Worm (Caenorhabditis elegans): ENCODE data around the gene scvp-1.

The scvp-1 gene

ce11 chrV:10953471-10954155, 22.5 kb upstream of the scvp-1 start (continued):
- no peak for TF ChIP-seq D2030.7 (GFP tag; IDR thresholded peaks at IDR 0.05)
- no peak for TF ChIP-seq dpl-1 (GFP tag; optimal IDR thresholded peaks at IDR 0.05)
- TF ChIP-seq repo-1 (tag; optimal IDR thresholded peaks at IDR 0.05), result peak; percentile 91
- no peak for TF ChIP-seq rec-8 (tag; optimal IDR thresholded peaks at IDR 0.05)
- TF ChIP-seq madf-10 (tag; optimal IDR thresholded peaks at IDR 0.05), result no peak
- TF ChIP-seq let-607 (tag; optimal IDR thresholded peaks at IDR 0.05), result peak in 1 of 2 experiments; percentile 7
- 0 out of 2 replicates have a peak, but pooled peaks have one; percentile 10 for TF ChIP-seq mcd-1 (GFP tag; IDR thresholded peaks at IDR 0.05)
- peak; percentile 55 for TF ChIP-seq lin-40 (tag; optimal IDR thresholded peaks at IDR 0.05)
- peak; percentile 53 for TF ChIP-seq ztf-26 (tag; optimal IDR thresholded peaks at IDR 0.05)
- TF ChIP-seq lsl-1 (GFP tag; optimal IDR thresholded peaks at IDR 0.05), result no peak
- TF ChIP-seq C17E4.6 (GFP tag; IDR thresholded peaks at IDR 0.05), result no peak
- no peak for TF ChIP-seq ceh-40 (GFP tag; IDR thresholded peaks at IDR 0.05)
- no peak for TF ChIP-seq B0019.2 (GFP tag; conservative IDR thresholded peaks at IDR 0.05)
- TF ChIP-seq rcor-1 (GFP tag; IDR thresholded peaks at IDR 0.05), result no peak
- TF ChIP-seq hsf-1 (GFP tag; IDR thresholded peaks at IDR 0.05), result no peak
- peak; percentile 28; the same call in 1 of the 2 replicates for TF ChIP-seq madf-6 (GFP tag; IDR thresholded peaks at IDR 0.05)
- TF ChIP-seq unc-130 (GFP tag; optimal IDR thresholded peaks at IDR 0.05), result no peak
- peak; percentile 47 for TF ChIP-seq K11D2.4 (GFP tag; IDR thresholded peaks at IDR 0.05)
- TF ChIP-seq snpc-1.1 (tag; optimal IDR thresholded peaks at IDR 0.05; ENCODE audit: insufficient read depth), result no peak
- no peak for TF ChIP-seq T07F8.4 (tag; optimal IDR thresholded peaks at IDR 0.05)
- TF ChIP-seq lsy-27 (tag; optimal IDR thresholded peaks at IDR 0.05; ENCODE audit: borderline replicate concordance, insufficient read depth), result no peak
- no peak for TF ChIP-seq egrh-3 (GFP tag; IDR thresholded peaks at IDR 0.05)
- no peak for TF ChIP-seq ceh-100 (GFP tag; IDR thresholded peaks at IDR 0.05)
- TF ChIP-seq rpc-1 (optimal IDR thresholded peaks at IDR 0.05), result no peak
- no peak for TF ChIP-seq rpc-1 (tag; optimal IDR thresholded peaks at IDR 0.05)
- peak; percentile 79 for TF ChIP-seq ama-1 (optimal IDR thresholded peaks at IDR 0.05)
- TF ChIP-seq ama-1 (GFP tag; optimal IDR thresholded peaks at IDR 0.05), result peak in 1 of 2 experiments; percentile 33
- no peak for TF ChIP-seq Y67H2A.10 (GFP tag; conservative IDR thresholded peaks at IDR 0.05)
- no peak for TF ChIP-seq bed-2 (GFP tag; IDR thresholded peaks at IDR 0.05)
- no peak for TF ChIP-seq sea-2 (GFP tag; IDR thresholded peaks at IDR 0.05)
- TF ChIP-seq F39B2.1 (GFP tag; IDR thresholded peaks at IDR 0.05), result no peak
- 0 out of 2 replicates have a peak, but pooled peaks have one; percentile 54 for TF ChIP-seq nfyb-1 (GFP tag; IDR thresholded peaks at IDR 0.05)
- no peak for TF ChIP-seq tlf-1 (GFP tag; optimal IDR thresholded peaks at IDR 0.05)
- no peak for TF ChIP-seq nfya-2 (GFP tag; IDR thresholded peaks at IDR 0.05)
- TF ChIP-seq F49E8.2 (tag; optimal IDR thresholded peaks at IDR 0.05; ENCODE audit: insufficient read depth), result no peak
- TF ChIP-seq egl-44 (GFP tag; IDR thresholded peaks at IDR 0.05), result no peak
- no peak for TF ChIP-seq F22D6.2 (tag; optimal IDR thresholded peaks at IDR 0.05)
- peak; percentile 70 for TF ChIP-seq ekl-4 (GFP tag; IDR thresholded peaks at IDR 0.05)
- no peak for TF ChIP-seq cebp-1 (GFP tag; IDR thresholded peaks at IDR 0.05)
- peak; percentile 78 for TF ChIP-seq cebp-1 (tag; optimal IDR thresholded peaks at IDR 0.05)
- TF ChIP-seq ztf-6 (GFP tag; IDR thresholded peaks at IDR 0.05), result no peak
- TF ChIP-seq F37B4.10 (GFP tag; IDR thresholded peaks at IDR 0.05), result no peak

Measured in whole organism, young adult.